Worm (Caenorhabditis elegans) whole organism, L3 larva: ENCODE data around the gene srf-3.
"Not testable (repeated sequence)": the region's sequence is repeated elsewhere in the genome, so short reads cannot be mapped to it uniquely, and the experiment has no call there.

Experiments
- ZK546.5 ChIP-seq: sonication (generic microtip); optimal IDR thresholded peaks from 2 replicates; lab custom pipeline; 2017; ENCODE audit warnings: missing biosample characterization, missing genetic modification characterization
- aly-2 ChIP-seq: fragments of 150-350 bp; optimal IDR thresholded peaks from 2 replicates; lab custom pipeline; 2014; ENCODE audit warnings: missing biosample characterization, missing genetic modification characterization
- ceh-28 ChIP-seq: fragments of 150-350 bp; optimal IDR thresholded peaks from 2 replicates; lab custom pipeline; 2014; ENCODE audit warnings: missing biosample characterization, missing genetic modification reagents, missing genetic modification characterization
- ceh-9 ChIP-seq: sonication (generic microtip); optimal IDR thresholded peaks from 2 replicates; lab custom pipeline; 2018; ENCODE audit warnings: missing biosample characterization, missing genetic modification characterization
- daf-12 ChIP-seq: fragments of 150-350 bp; optimal IDR thresholded peaks from 2 replicates; lab custom pipeline; 2014; ENCODE audit warnings: missing biosample characterization, missing genetic modification reagents, missing genetic modification characterization
- egl-27 ChIP-seq: sonication (generic microtip); optimal IDR thresholded peaks from 4 replicates; lab custom pipeline; 2017; ENCODE audit warnings: missing biosample characterization, missing genetic modification reagents, missing genetic modification characterization
- egl-5 ChIP-seq: fragments of 150-350 bp; optimal IDR thresholded peaks from 2 replicates; lab custom pipeline; 2017; ENCODE audit warnings: missing biosample characterization, missing genetic modification reagents, missing genetic modification characterization, inconsistent platforms
- elt-1 ChIP-seq: fragments of 150-350 bp; optimal IDR thresholded peaks from 2 replicates; lab custom pipeline; 2014; ENCODE audit warnings: missing biosample characterization, missing genetic modification characterization
- elt-2 ChIP-seq: sonication (generic microtip); optimal IDR thresholded peaks from 2 replicates; lab custom pipeline; 2016; ENCODE audit warnings: missing genetic modification reagents, mild to moderate bottlenecking, missing genetic modification characterization, missing compliant biosample characterization
- eor-1 ChIP-seq, 2 experiments: fragments of 150-350 bp; optimal IDR thresholded peaks; 2 replicates each; lab custom pipeline; 2014 to 2018; ENCODE audit warnings: missing biosample characterization in 2 of 2, missing genetic modification characterization in 2 of 2
- fkh-10 ChIP-seq: sonication (generic microtip); optimal IDR thresholded peaks from 2 replicates; lab custom pipeline; 2017; ENCODE audit warnings: missing biosample characterization, missing genetic modification reagents, missing genetic modification characterization
- fos-1 ChIP-seq: fragments of 150-350 bp; optimal IDR thresholded peaks from 2 replicates; lab custom pipeline; 2014; ENCODE audit warnings: missing biosample characterization, missing genetic modification characterization
- hmg-11 ChIP-seq: sonication (generic microtip); optimal IDR thresholded peaks from 2 replicates; lab custom pipeline; 2016; ENCODE audit warnings: missing genetic modification characterization, missing compliant biosample characterization
- jun-1 ChIP-seq: fragments of 150-350 bp; optimal IDR thresholded peaks from 2 replicates; lab custom pipeline; 2014; ENCODE audit warnings: missing biosample characterization, missing genetic modification reagents, missing genetic modification characterization
- lin-15B ChIP-seq: fragments of 150-350 bp; optimal IDR thresholded peaks from 2 replicates; lab custom pipeline; 2014; ENCODE audit warnings: missing biosample characterization, missing genetic modification characterization
- mdl-1 ChIP-seq: fragments of 150-350 bp; optimal IDR thresholded peaks from 2 replicates; lab custom pipeline; 2014; ENCODE audit warnings: missing biosample characterization, missing genetic modification characterization
- nhr-12 ChIP-seq: fragments of 150-350 bp; optimal IDR thresholded peaks from 2 replicates; lab custom pipeline; 2014; ENCODE audit warnings: missing biosample characterization, missing genetic modification characterization
- nhr-23 ChIP-seq: fragments of 150-350 bp; optimal IDR thresholded peaks from 2 replicates; lab custom pipeline; 2014; ENCODE audit warnings: missing biosample characterization, missing genetic modification reagents, missing genetic modification characterization
- nhr-43 ChIP-seq: sonication (generic microtip); optimal IDR thresholded peaks from 2 replicates; lab custom pipeline; 2016; ENCODE audit warnings: mild to moderate bottlenecking, missing genetic modification characterization, missing compliant biosample characterization; ENCODE audit not compliant: poor library complexity, severe bottlenecking
- nhr-67 ChIP-seq: fragments of 150-350 bp; optimal IDR thresholded peaks from 2 replicates; lab custom pipeline; 2014; ENCODE audit warnings: missing biosample characterization, missing genetic modification characterization
- pha-4 ChIP-seq: fragments of 150-350 bp; optimal IDR thresholded peaks from 2 replicates; lab custom pipeline; 2014; ENCODE audit warnings: missing biosample characterization, missing genetic modification reagents, missing genetic modification characterization
- pqm-1 ChIP-seq: fragments of 150-350 bp; optimal IDR thresholded peaks from 2 replicates; lab custom pipeline; 2017; ENCODE audit warnings: missing biosample characterization, missing genetic modification characterization, inconsistent platforms
- skn-1 ChIP-seq: fragments of 150-350 bp; optimal IDR thresholded peaks from 2 replicates; lab custom pipeline; 2014; ENCODE audit warnings: missing biosample characterization, missing genetic modification characterization
- snpc-4 ChIP-seq: fragments of 150-350 bp; optimal IDR thresholded peaks from 2 replicates; lab custom pipeline; 2014; ENCODE audit warnings: missing biosample characterization, missing genetic modification characterization
- tbx-2 ChIP-seq: sonication (generic microtip); optimal IDR thresholded peaks from 2 replicates; lab custom pipeline; 2016; ENCODE audit warnings: mild to moderate bottlenecking, missing genetic modification characterization, missing compliant biosample characterization
- unc-39 ChIP-seq: sonication (generic microtip); optimal IDR thresholded peaks from 4 replicates; lab custom pipeline; 2017; ENCODE audit warnings: missing biosample characterization, missing genetic modification characterization
- zag-1 ChIP-seq: fragments of 150-350 bp; optimal IDR thresholded peaks from 2 replicates; lab custom pipeline; 2014; ENCODE audit warnings: missing biosample characterization, missing genetic modification characterization
- ztf-4 ChIP-seq: fragments of 150-350 bp; optimal IDR thresholded peaks from 2 replicates; lab custom pipeline; 2014; ENCODE audit warnings: missing biosample characterization, missing genetic modification characterization

The srf-3 gene

ce11 chrIV:12871445-12871947 lies 22.2 kb downstream of the srf-3 start, which contains the start of gene clec-187:
Gene clec-187 (minus strand): TSS chrIV:12871495.
- TF ChIP-seq nhr-43 (tag; lab: Kevin White, UChicago) (no peak), nhr-23 (no peak), aly-2 (no peak), eor-1 (tag; optimal IDR thresholded peaks at IDR 0.05; lab: Kevin White, UChicago) (no peak), egl-27 (tag; lab: Kevin White, UChicago) (no peak), tbx-2 (tag; lab: Kevin White, UChicago) (no peak), zag-1 (tag; lab: Kevin White, UChicago) (no peak), pha-4 (tag; lab: Kevin White, UChicago) (peak; percentile 3), ZK546.5 (tag; lab: Kevin White, UChicago) (no peak), ceh-28 (tag; lab: Kevin White, UChicago) (no peak), elt-2 (tag; lab: Kevin White, UChicago) (peak; percentile 56), skn-1 (no peak)

- TF ChIP-seq skn-1; snpc-4 (tag; lab: Kevin White, UChicago); mdl-1: not testable (repeated sequence)
These were observed 25.9 kb downstream of the srf-3 start, which contains the start of gene ZK896.1 for ce11 chrIV:12875260-12875659. Gene ZK896.1 (minus strand): TSS chrIV:12875360.

DNA sequence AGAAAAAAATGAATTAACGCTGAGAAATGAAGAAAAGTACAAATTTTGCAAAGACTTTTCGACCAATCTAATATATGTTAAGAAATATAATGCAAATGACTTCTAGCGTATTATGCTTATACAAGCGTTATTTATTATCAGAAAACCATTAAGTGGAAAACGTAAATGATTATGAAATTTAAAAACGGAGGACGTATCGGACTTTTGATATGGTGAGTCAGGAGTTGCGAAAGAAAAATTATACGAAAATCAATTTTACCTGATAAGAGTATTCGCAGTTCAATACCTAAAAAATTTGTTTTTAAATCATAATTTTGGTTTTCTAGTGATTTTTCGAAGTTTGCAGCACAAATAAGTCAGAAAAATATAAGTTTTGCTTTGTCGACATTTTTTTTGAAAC lies 27.2 kb downstream of the srf-3 start:
- TF ChIP-seq nhr-67 (tag; lab: Kevin White, UChicago) (no peak), fos-1 (tag; lab: Kevin White, UChicago) (no peak), pqm-1 (tag; lab: Kevin White, UChicago) (peak; percentile 74), fkh-10 (GFP tag; lab: Kevin White, UChicago) (no peak), tbx-2 (tag; lab: Kevin White, UChicago) (no peak), ztf-4 (tag; lab: Kevin White, UChicago) (no peak), unc-39 (tag; lab: Kevin White, UChicago) (no peak), elt-2 (tag; lab: Kevin White, UChicago) (peak; percentile 62), nhr-12 (no peak)

DNA sequence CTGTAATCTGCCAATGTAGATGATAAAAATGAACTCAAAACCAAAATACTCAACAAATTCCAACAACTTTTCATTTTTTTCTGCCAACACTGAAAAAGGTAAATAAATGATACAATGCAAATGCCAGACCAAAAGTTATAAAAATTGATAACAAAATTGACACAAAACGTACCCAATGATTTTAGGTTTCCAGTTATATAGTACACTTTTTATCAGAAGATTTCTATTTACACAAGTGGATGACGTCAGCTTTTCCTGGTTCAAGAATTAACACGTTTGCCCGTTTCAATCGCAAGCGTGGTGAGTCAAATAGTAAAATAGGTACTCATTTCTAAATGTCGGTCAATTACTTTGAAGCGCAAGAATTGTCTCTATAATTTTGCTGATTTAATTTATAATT lies 30.2 kb downstream of the srf-3 start, which contains the start of gene ZK896.5:
TSS of gene ZK896.5 (minus strand) at position 89 of the 400 bp plus-strand sequence.
- TF ChIP-seq elt-2 (tag; lab: Kevin White, UChicago) (peak; percentile 85), pqm-1 (tag; lab: Kevin White, UChicago) (peak; percentile 95), elt-1 (tag; lab: Kevin White, UChicago) (no peak), jun-1 (tag; lab: Kevin White, UChicago) (no peak), ceh-9 (tag; lab: Kevin White, UChicago) (no peak), pha-4 (tag; lab: Kevin White, UChicago) (peak; percentile 79), lin-15B (tag; lab: Kevin White, UChicago) (no peak), tbx-2 (tag; lab: Kevin White, UChicago) (no peak), hmg-11 (tag; lab: Kevin White, UChicago) (no peak), egl-5 (tag; lab: Kevin White, UChicago) (no peak)

ce11 chrIV:12883190-12883589 lies 33.9 kb downstream of the srf-3 start, which contains the start of gene ZK896.4:
Gene ZK896.4 (minus strand): TSS chrIV:12883290.
- peak; percentile 26 for TF ChIP-seq elt-2 (tag; lab: Kevin White, UChicago)
- no peak for TF ChIP-seq aly-2

DNA sequence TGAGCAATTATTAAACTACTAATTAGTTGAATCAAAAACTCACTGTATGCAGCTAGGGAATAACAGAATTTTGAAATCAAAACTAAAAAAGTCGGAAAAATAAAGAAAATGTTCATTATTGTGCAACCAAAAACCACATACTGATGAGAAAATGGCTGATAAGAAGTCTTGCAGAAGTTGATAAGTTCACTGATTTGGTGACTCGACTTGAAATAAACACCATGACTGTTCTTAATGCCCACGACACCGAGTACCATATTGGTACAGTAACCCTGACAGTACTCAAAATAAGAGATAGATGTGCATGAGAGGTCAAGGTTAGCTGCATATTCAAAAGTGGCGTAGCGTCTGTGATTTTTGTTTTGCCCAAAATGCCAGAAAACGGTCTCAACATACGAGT lies 36.7 kb downstream of the srf-3 start:
- TF ChIP-seq elt-2 (tag; lab: Kevin White, UChicago) (peak; percentile 13), daf-12 (no peak)

DNA sequence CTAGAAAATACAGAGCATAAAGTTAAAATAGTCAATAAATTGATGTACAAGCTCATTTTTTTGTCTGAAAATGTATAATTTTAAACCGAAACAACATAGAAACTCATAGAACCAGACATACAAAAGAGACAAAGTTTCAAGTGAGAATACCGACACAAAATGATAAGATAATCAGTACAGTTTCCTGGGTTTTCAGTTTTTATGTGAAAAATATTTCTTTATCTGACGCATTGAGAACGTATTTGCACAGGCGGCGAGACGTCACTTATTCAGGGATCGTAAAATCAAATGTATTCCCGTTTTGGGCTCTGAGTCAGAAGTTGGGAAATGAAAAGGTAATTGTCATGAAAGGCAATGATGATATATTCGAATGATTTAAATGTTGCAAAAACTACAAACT lies 41.1 kb downstream of the srf-3 start, which contains the start of gene K08D8.6:
TSS of gene K08D8.6 (minus strand) at position 64 of the 400 bp plus-strand sequence.
- TF ChIP-seq jun-1 (tag; lab: Kevin White, UChicago) (no peak), egl-5 (tag; lab: Kevin White, UChicago) (no peak), pha-4 (tag; lab: Kevin White, UChicago) (no peak), fkh-10 (GFP tag; lab: Kevin White, UChicago) (no peak), elt-2 (tag; lab: Kevin White, UChicago) (peak; percentile 94), skn-1 (no peak), hmg-11 (tag; lab: Kevin White, UChicago) (no peak), pqm-1 (tag; lab: Kevin White, UChicago) (peak; percentile 93), ceh-28 (tag; lab: Kevin White, UChicago) (no peak)
